Fruit fly (Drosophila melanogaster) whole organism, embryonic: Measurements from ENCODE around the gene Hecw.

Source experiments
- Antp ChIP-seq: fragments of 200-800 bp; sonication (Bioruptor generic); optimal IDR thresholded peaks from 3 replicates; lab custom pipeline; 2016; ENCODE audit warnings: missing biosample characterization, missing genetic modification characterization
- Awh ChIP-seq: fragments of 200-800 bp; sonication (Bioruptor generic); IDR thresholded peaks from 2 replicates; pipeline ENCODE4, ENCODE4 v1.3.6; 2022; ENCODE audit warnings: missing biosample characterization, missing genetic modification characterization
- Bgb ChIP-seq: fragments of 200-800 bp; sonication (Bioruptor generic); IDR thresholded peaks from 2 replicates; pipeline ENCODE4 v1.3.6; 2022; ENCODE audit warnings: missing biosample characterization, missing genetic modification characterization; ENCODE audit not compliant: partially characterized antibody
- CG10654 ChIP-seq: fragments of 200-800 bp; sonication (Bioruptor generic); optimal IDR thresholded peaks from 2 replicates; lab custom pipeline; 2016; ENCODE audit warnings: missing biosample characterization, missing genetic modification characterization
- CG11695 ChIP-seq: fragments of 200-800 bp; sonication (Bioruptor generic); IDR thresholded peaks from 3 replicates; pipeline ENCODE4 v1.3.6; 2022; ENCODE audit warnings: missing biosample characterization, missing genetic modification characterization
- CG12071 ChIP-seq: fragments of 200-800 bp; sonication (Bioruptor generic); optimal IDR thresholded peaks from 3 replicates; lab custom pipeline; 2018; ENCODE audit warnings: missing biosample characterization, mild to moderate bottlenecking, missing genetic modification characterization
- CG12744 ChIP-seq: fragments of 200-800 bp; sonication (Bioruptor generic); optimal IDR thresholded peaks from 2 replicates; lab custom pipeline; 2016; ENCODE audit warnings: missing biosample characterization, missing genetic modification characterization
- CG12942 ChIP-seq: fragments of 200-800 bp; sonication (Bioruptor generic); optimal IDR thresholded peaks from 3 replicates; lab custom pipeline; 2016; ENCODE audit warnings: missing biosample characterization, missing genetic modification characterization
- CG17186 ChIP-seq: fragments of 200-800 bp; sonication (Bioruptor generic); optimal IDR thresholded peaks from 3 replicates; lab custom pipeline; 2017; ENCODE audit warnings: missing biosample characterization, missing genetic modification reagents, missing genetic modification characterization
- CG2199 ChIP-seq: fragments of 200-800 bp; sonication (Bioruptor generic); IDR thresholded peaks from 3 replicates; pipeline ENCODE4 v1.3.6; 2022; ENCODE audit warnings: missing biosample characterization, missing genetic modification characterization
- CG2202 ChIP-seq: fragments of 200-800 bp; sonication (Bioruptor generic); optimal IDR thresholded peaks from 2 replicates; lab custom pipeline; 2018; ENCODE audit warnings: missing biosample characterization, mild to moderate bottlenecking, missing genetic modification characterization
- CG4404 ChIP-seq: fragments of 200-800 bp; sonication (Bioruptor generic); IDR thresholded peaks from 2 replicates; pipeline ENCODE4 v1.3.6; 2022; ENCODE audit warnings: missing biosample characterization, missing genetic modification characterization
- CG4424 ChIP-seq: fragments of 200-800 bp; sonication (Bioruptor generic); optimal IDR thresholded peaks from 3 replicates; lab custom pipeline; 2016; ENCODE audit warnings: missing biosample characterization, missing genetic modification characterization
- CG4730 ChIP-seq: fragments of 200-800 bp; sonication (Bioruptor generic); IDR thresholded peaks from 2 replicates; pipeline ENCODE4 v1.3.6; 2022; ENCODE audit warnings: missing biosample characterization, missing genetic modification characterization
- CG6683 ChIP-seq: fragments of 200-800 bp; sonication (Bioruptor generic); optimal IDR thresholded peaks from 2 replicates; lab custom pipeline; 2017; ENCODE audit warnings: missing biosample characterization, mild to moderate bottlenecking, missing genetic modification characterization, missing genetic modification reagents
- CG8944 ChIP-seq: fragments of 200-800 bp; sonication (Bioruptor generic); optimal IDR thresholded peaks from 3 replicates; lab custom pipeline; 2016; ENCODE audit warnings: missing biosample characterization, missing genetic modification characterization
- CG9797 ChIP-seq: fragments of 200-800 bp; sonication (Bioruptor generic); optimal IDR thresholded peaks from 3 replicates; lab custom pipeline; 2018; ENCODE audit warnings: missing biosample characterization, mild to moderate bottlenecking, missing genetic modification characterization
- CG9817 ChIP-seq: fragments of 200-800 bp; sonication (Bioruptor generic); optimal IDR thresholded peaks from 2 replicates; lab custom pipeline; 2018; ENCODE audit warnings: missing biosample characterization, mild to moderate bottlenecking, missing genetic modification characterization, moderate library complexity
- Camta ChIP-seq: fragments of 200-800 bp; sonication (Bioruptor generic); optimal IDR thresholded peaks from 2 replicates; lab custom pipeline; 2016; ENCODE audit warnings: missing biosample characterization, missing genetic modification characterization
- CkIIα-i1 ChIP-seq: fragments of 200-800 bp; sonication (Bioruptor generic); IDR thresholded peaks from 2 replicates; pipeline ENCODE4 v1.3.6; 2022; ENCODE audit warnings: missing biosample characterization, missing genetic modification characterization
- Deaf1 ChIP-seq: fragments of 200-800 bp; optimal IDR thresholded peaks from 3 replicates; lab custom pipeline; 2019; ENCODE audit warnings: missing biosample characterization, mild to moderate bottlenecking, missing genetic modification characterization, moderate library complexity
- Dip2 ChIP-seq: fragments of 200-800 bp; sonication (Bioruptor generic); IDR thresholded peaks from 2 replicates; pipeline ENCODE4 v1.3.6; 2022; ENCODE audit warnings: missing biosample characterization, missing genetic modification characterization
- Fer2 ChIP-seq: fragments of 200-800 bp; sonication (Bioruptor generic); optimal IDR thresholded peaks from 2 replicates; lab custom pipeline; 2018; ENCODE audit warnings: missing biosample characterization, mild to moderate bottlenecking, missing genetic modification characterization, moderate library complexity
- HLHmδ ChIP-seq: fragments of 200-800 bp; sonication (Bioruptor generic); optimal IDR thresholded peaks from 2 replicates; lab custom pipeline; 2018; ENCODE audit warnings: missing biosample characterization, mild to moderate bottlenecking, missing genetic modification characterization, moderate library complexity
- Hand ChIP-seq: fragments of 200-800 bp; sonication (Bioruptor generic); optimal IDR thresholded peaks from 2 replicates; lab custom pipeline; 2017; ENCODE audit warnings: mild to moderate bottlenecking, missing biosample characterization, missing genetic modification reagents, missing genetic modification characterization
- HmgZ ChIP-seq: fragments of 200-800 bp; sonication (Bioruptor generic); optimal IDR thresholded peaks from 2 replicates; lab custom pipeline; 2018; ENCODE audit warnings: missing biosample characterization, mild to moderate bottlenecking, missing genetic modification characterization
- Hmr ChIP-seq: fragments of 200-800 bp; sonication (Bioruptor generic); optimal IDR thresholded peaks from 3 replicates; lab custom pipeline; 2017; ENCODE audit warnings: mild to moderate bottlenecking, missing biosample characterization, missing genetic modification reagents, missing genetic modification characterization
- NFAT ChIP-seq: fragments of 200-800 bp; sonication (Bioruptor generic); IDR thresholded peaks from 2 replicates; pipeline ENCODE4 v1.3.6; 2022; ENCODE audit warnings: missing biosample characterization, missing genetic modification characterization
- ac ChIP-seq: fragments of 200-800 bp; sonication (Bioruptor generic); optimal IDR thresholded peaks from 3 replicates; lab custom pipeline; 2017; ENCODE audit warnings: missing biosample characterization, mild to moderate bottlenecking, missing genetic modification characterization
- ash1 ChIP-seq: fragments of 200-800 bp; sonication (Bioruptor generic); optimal IDR thresholded peaks from 2 replicates; lab custom pipeline; 2018; ENCODE audit warnings: missing biosample characterization, mild to moderate bottlenecking, missing genetic modification characterization
- bab2 ChIP-seq: fragments of 200-800 bp; sonication (Bioruptor generic); optimal IDR thresholded peaks from 2 replicates; lab custom pipeline; 2016; ENCODE audit warnings: missing biosample characterization, missing genetic modification characterization
- cad ChIP-seq: fragments of >200 bp; optimal IDR thresholded peaks from 2 replicates; lab custom pipeline; 2017; ENCODE audit warnings: missing biosample characterization, missing genetic modification characterization
- cato ChIP-seq: fragments of 200-800 bp; sonication (Bioruptor generic); optimal IDR thresholded peaks from 2 replicates; lab custom pipeline; 2016; ENCODE audit warnings: missing biosample characterization, missing genetic modification characterization, borderline replicate concordance
- caup ChIP-seq: fragments of 200-800 bp; sonication (Bioruptor generic); optimal IDR thresholded peaks from 3 replicates; lab custom pipeline; 2017; ENCODE audit warnings: missing biosample characterization, mild to moderate bottlenecking, missing genetic modification characterization, moderate library complexity; ENCODE audit not compliant: severe bottlenecking
- chif ChIP-seq, 2 experiments: fragments of 200-800 bp; sonication (Bioruptor generic); optimal IDR thresholded peaks; 3 replicates each; lab custom pipeline; 2016; ENCODE audit warnings: missing biosample characterization in 2 of 2, missing genetic modification characterization in 2 of 2
- en ChIP-seq: fragments of 200-800 bp; sonication (Bioruptor generic); optimal IDR thresholded peaks from 2 replicates; lab custom pipeline; 2016; ENCODE audit warnings: missing biosample characterization, missing genetic modification characterization
- fd64A ChIP-seq: fragments of 200-800 bp; sonication (Bioruptor generic); optimal IDR thresholded peaks from 3 replicates; lab custom pipeline; 2018; ENCODE audit warnings: missing biosample characterization, mild to moderate bottlenecking, missing genetic modification characterization
- gsb ChIP-seq: fragments of 200-800 bp; sonication (Bioruptor generic); IDR thresholded peaks from 2 replicates; pipeline ENCODE4 v1.3.6; 2022; ENCODE audit warnings: missing biosample characterization, missing genetic modification characterization
- gt ChIP-seq: fragments of 200-800 bp; sonication (Bioruptor generic); IDR thresholded peaks from 2 replicates; pipeline ENCODE4 v1.3.6; 2022; ENCODE audit warnings: missing biosample characterization, missing genetic modification characterization
- hth ChIP-seq: fragments of >200 bp; optimal IDR thresholded peaks from 2 replicates; lab custom pipeline; 2017; ENCODE audit warnings: inconsistent platforms
- kni ChIP-seq: fragments of 200-800 bp; sonication (Bioruptor generic); optimal IDR thresholded peaks from 3 replicates; lab custom pipeline; 2017; ENCODE audit warnings: mild to moderate bottlenecking, missing biosample characterization, missing genetic modification reagents, missing genetic modification characterization
- knrl ChIP-seq: fragments of 200-800 bp; sonication (Bioruptor generic); IDR thresholded peaks from 3 replicates; pipeline ENCODE4 v1.3.6; 2022; ENCODE audit warnings: missing biosample characterization, missing genetic modification characterization; ENCODE audit not compliant: partially characterized antibody
- lola ChIP-seq, 3 experiments: fragments of >200 bp in 2 of 3; fragments of 200-800 bp in 1 of 3; sonication (Bioruptor generic) in 1 of 3; optimal IDR thresholded peaks; 2 replicates each; lab custom pipeline; 2017 to 2019; ENCODE audit warnings: missing biosample characterization in 3 of 3, missing genetic modification characterization in 3 of 3, mild to moderate bottlenecking in 1 of 3, moderate library complexity in 1 of 3
- nau ChIP-seq: fragments of 200-800 bp; sonication (Bioruptor generic); optimal IDR thresholded peaks from 3 replicates; lab custom pipeline; 2017; ENCODE audit warnings: missing biosample characterization, mild to moderate bottlenecking, missing genetic modification characterization, missing genetic modification reagents
- onecut ChIP-seq: fragments of 200-800 bp; sonication (Bioruptor generic); IDR thresholded peaks from 2 replicates; pipeline ENCODE4 v1.3.6; 2022; ENCODE audit warnings: missing biosample characterization, missing genetic modification characterization
- run ChIP-seq: fragments of 200-800 bp; sonication (Bioruptor generic); optimal IDR thresholded peaks from 3 replicates; lab custom pipeline; 2018; ENCODE audit warnings: missing biosample characterization, mild to moderate bottlenecking, missing genetic modification characterization
- stc ChIP-seq: fragments of 200-800 bp; sonication (Bioruptor generic); IDR thresholded peaks from 2 replicates; pipeline ENCODE4 v1.3.6; 2022; ENCODE audit warnings: missing biosample characterization, missing genetic modification characterization
- vfl ChIP-seq: fragments of 200-800 bp; sonication (Bioruptor generic); optimal IDR thresholded peaks from 2 replicates; lab custom pipeline; 2016; ENCODE audit warnings: missing biosample characterization, missing genetic modification characterization
- wdn ChIP-seq: fragments of 200-800 bp; sonication (Bioruptor generic); IDR thresholded peaks from 2 replicates; pipeline ENCODE4 v1.3.6; 2022; ENCODE audit warnings: missing biosample characterization, missing genetic modification characterization

Hecw gene

dm6 chrX:9600083-9600817 lies 8.5 kb upstream of the Hecw start (continued):
- TF ChIP-seq ash1 (GFP tag; lab: Kevin White, UChicago) (no peak), Bgb (GFP tag; lab: Robert Waterston, UW) (no peak), CG4730 (GFP tag; lab: Robert Waterston, UW) (peak; percentile 51; the same call in 1 of the 2 replicates), nau (peak; percentile 60), CG12942 (GFP tag; lab: Kevin White, UChicago) (peak; percentile 39), Antp (GFP tag; lab: Kevin White, UChicago) (peak; percentile 74), stc (GFP tag; lab: Robert Waterston, UW) (peak; percentile 70), ac (GFP tag; lab: Kevin White, UChicago) (no peak), vfl (GFP tag; lab: Kevin White, UChicago) (peak; percentile 58), run (tag; lab: Kevin White, UChicago) (peak; percentile 22), bab2 (GFP tag; lab: Kevin White, UChicago) (peak; percentile 83), lola (GFP tag; optimal IDR thresholded peaks at IDR 0.05; lab: Kevin White, UChicago) (peak in 1 of 3 experiments; percentile 53), CG17186 (GFP tag; lab: Kevin White, UChicago) (no peak), cato (GFP tag; lab: Kevin White, UChicago) (peak; percentile 64), CG4424 (GFP tag; lab: Kevin White, UChicago) (peak; percentile 71), CG11695 (GFP tag; lab: Robert Waterston, UW) (peak; percentile 65; the same call in 2 of the 3 replicates), Dip2 (GFP tag; lab: Robert Waterston, UW) (0 out of 2 replicates have a peak, but pooled peaks have one; percentile 6), CG6683 (GFP tag; lab: Kevin White, UChicago) (peak; percentile 58), gt (GFP tag; lab: Robert Waterston, UW) (no peak), Hand (peak; percentile 80), Hmr (GFP tag; lab: Kevin White, UChicago) (peak; percentile 90), chif (GFP tag; optimal IDR thresholded peaks at IDR 0.05; lab: Kevin White, UChicago) (peak; percentile 59 to 84), CG8944 (GFP tag; lab: Kevin White, UChicago) (peak; percentile 49), CG4404 (GFP tag; lab: Robert Waterston, UW) (peak; percentile 46; the same call in 1 of the 2 replicates), Awh (GFP tag; lab: Robert Waterston, UW) (no peak), CG9797 (GFP tag; lab: Kevin White, UChicago) (no peak), en (GFP tag; lab: Kevin White, UChicago) (peak; percentile 13), onecut (GFP tag; lab: Robert Waterston, UW) (peak; percentile 58), HmgZ (peak; percentile 79), HLHmδ (GFP tag; lab: Kevin White, UChicago) (no peak), gsb (no peak), NFAT (GFP tag; lab: Robert Waterston, UW) (peak; percentile 44; the same call in 1 of the 2 replicates), Camta (GFP tag; lab: Kevin White, UChicago) (peak; percentile 69), CG2199 (GFP tag; lab: Robert Waterston, UW) (no peak), kni (GFP tag; lab: Kevin White, UChicago) (peak; percentile 14), Deaf1 (tag; lab: Kevin White, UChicago) (peak; percentile 37), knrl (no peak), CG10654 (GFP tag; lab: Kevin White, UChicago) (peak; percentile 62), Fer2 (peak; percentile 26), caup (GFP tag; lab: Kevin White, UChicago) (peak; percentile 76), CG12744 (GFP tag; lab: Kevin White, UChicago) (peak; percentile 77), fd64A (GFP tag; lab: Kevin White, UChicago) (peak; percentile 20), CG9817 (tag; lab: Kevin White, UChicago) (peak; percentile 67), wdn (GFP tag; lab: Robert Waterston, UW) (0 out of 2 replicates have a peak, but pooled peaks have one; percentile 27), CG12071 (GFP tag; lab: Kevin White, UChicago) (peak; percentile 44), cad (GFP tag; lab: Kevin White, UChicago) (no peak), CkIIα-i1 (no peak), CG2202 (tag; lab: Kevin White, UChicago) (no peak), hth (lab: Kevin White, UChicago) (no peak)
